Worm (Caenorhabditis elegans): ENCODE data around the gene C34F11.2.

Gene C34F11.2

DNA sequence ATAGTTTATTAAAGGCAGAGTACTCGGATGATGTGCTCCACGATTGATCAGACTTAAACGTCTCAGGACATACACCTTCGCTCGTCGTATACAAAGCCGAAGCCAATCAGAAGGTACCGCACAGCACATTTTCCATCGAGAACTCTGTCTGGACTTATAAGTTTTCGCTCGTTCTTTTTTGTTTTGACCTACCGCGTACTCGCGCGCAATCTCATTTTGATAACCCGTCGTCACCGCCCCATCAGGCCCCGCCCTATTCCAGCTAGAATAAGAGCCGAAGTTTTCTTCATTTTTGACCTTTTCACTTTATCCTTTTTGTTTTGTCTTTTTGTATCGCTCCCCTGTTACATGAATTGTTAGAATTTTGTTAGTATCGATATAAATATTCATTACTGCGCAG lies 17.5 kb downstream of the C34F11.2 start, which contains the start of gene EGAP2.2:
Gene EGAP2.2, plus strand, starts transcription at position 301 of the 400 bp plus-strand sequence.
- no peak for TF ChIP-seq gmeb-1 (tag; optimal IDR thresholded peaks at IDR 0.05)
- TF ChIP-seq F13H6.1 (tag; optimal IDR thresholded peaks at IDR 0.05), result no peak
- no peak for TF ChIP-seq unc-62 (GFP tag; optimal IDR thresholded peaks at IDR 0.05)
- TF ChIP-seq skn-1 (tag; optimal IDR thresholded peaks at IDR 0.05), result no peak
- no peak for TF ChIP-seq ztf-1 (GFP tag; conservative IDR thresholded peaks at IDR 0.05)
- no peak for TF ChIP-seq R02D3.7 (tag; optimal IDR thresholded peaks at IDR 0.05)
- TF ChIP-seq ZK546.5 (tag; optimal IDR thresholded peaks at IDR 0.05), result no peak
- no peak for TF ChIP-seq nhr-6 (tag; optimal IDR thresholded peaks at IDR 0.05)
- TF ChIP-seq blmp-1 (tag; optimal IDR thresholded peaks at IDR 0.05; ENCODE audit: insufficient read depth), result no peak
- TF ChIP-seq nhr-23 (tag; optimal IDR thresholded peaks at IDR 0.05), result no peak
- no peak for TF ChIP-seq unc-39 (tag; optimal IDR thresholded peaks at IDR 0.05)
- TF ChIP-seq zag-1 (tag; optimal IDR thresholded peaks at IDR 0.05), result no peak
- TF ChIP-seq nhr-77 (tag; optimal IDR thresholded peaks at IDR 0.05), result no peak
- no peak for TF ChIP-seq ceh-82 (tag; optimal IDR thresholded peaks at IDR 0.05)
- no peak for TF ChIP-seq C34F6.9 (tag; optimal IDR thresholded peaks at IDR 0.05)
- TF ChIP-seq lin-11 (tag; optimal IDR thresholded peaks at IDR 0.05), result no peak
- no peak for TF ChIP-seq ztf-11 (tag; optimal IDR thresholded peaks at IDR 0.05)

DNA sequence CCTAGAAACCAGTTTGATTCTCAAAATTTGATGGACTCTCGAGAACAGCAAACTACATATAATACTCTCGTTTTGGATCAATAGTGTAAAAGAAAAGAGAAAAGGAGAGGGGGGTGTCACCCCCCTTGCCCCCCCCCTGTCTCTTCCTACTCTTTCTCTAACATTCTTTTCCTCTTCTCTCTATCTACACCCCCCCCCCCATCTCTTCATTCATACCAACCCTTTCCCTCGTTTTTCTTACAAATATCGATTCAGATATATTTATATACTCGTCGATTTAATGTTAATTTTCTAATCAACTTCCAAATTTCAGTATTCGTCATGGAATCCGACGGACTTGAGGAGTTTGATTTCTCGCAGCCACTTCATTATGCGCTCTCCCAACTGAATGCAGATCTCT lies 19.0 kb downstream of the C34F11.2 start, which contains the start of gene EGAP2.1:
Gene EGAP2.1, plus strand, starts transcription at position 301 of the 400 bp plus-strand sequence.
- TF ChIP-seq ztf-11 (tag; optimal IDR thresholded peaks at IDR 0.05), result no peak
- no peak for TF ChIP-seq unc-62 (GFP tag; optimal IDR thresholded peaks at IDR 0.05)
- TF ChIP-seq mdl-1 (tag; optimal IDR thresholded peaks at IDR 0.05), result no peak
- TF ChIP-seq ama-1 (optimal IDR thresholded peaks at IDR 0.05), result no peak
- TF ChIP-seq nhr-23 (tag; optimal IDR thresholded peaks at IDR 0.05), result no peak
- TF ChIP-seq lin-13 (GFP tag; optimal IDR thresholded peaks at IDR 0.05), result no peak
- TF ChIP-seq nhr-12 (tag; optimal IDR thresholded peaks at IDR 0.05), result no peak
- TF ChIP-seq nhr-129 (tag; optimal IDR thresholded peaks at IDR 0.05), result no peak
- TF ChIP-seq ztf-1 (GFP tag; conservative IDR thresholded peaks at IDR 0.05), result no peak
- no peak for TF ChIP-seq nhr-21 (tag; optimal IDR thresholded peaks at IDR 0.05)
- no peak for TF ChIP-seq ceh-82 (tag; optimal IDR thresholded peaks at IDR 0.05)
- TF ChIP-seq crh-2 (tag; optimal IDR thresholded peaks at IDR 0.05), result no peak
- TF ChIP-seq R02D3.7 (tag; optimal IDR thresholded peaks at IDR 0.05), result no peak

DNA sequence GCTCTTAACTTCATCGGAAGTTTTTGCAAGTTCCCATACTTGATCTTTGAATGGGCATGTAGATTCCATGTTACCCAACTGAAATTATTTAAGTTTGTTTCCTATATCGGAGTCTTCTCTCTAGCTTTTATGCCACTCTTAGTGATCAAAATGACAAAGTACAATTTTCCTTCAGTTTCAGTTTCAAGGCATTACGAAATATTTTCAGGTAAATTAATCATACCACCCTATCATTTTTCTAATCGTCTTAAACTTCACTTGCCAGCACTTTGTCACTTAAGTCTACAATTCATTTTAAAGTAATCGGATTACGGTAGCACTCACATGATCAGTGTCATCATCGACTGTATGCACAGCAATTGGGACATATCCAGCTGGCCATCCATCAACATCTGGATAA lies 22.7 kb downstream of the C34F11.2 start:
- TF ChIP-seq nhr-237 (tag; optimal IDR thresholded peaks at IDR 0.05), result no peak
- no peak for TF ChIP-seq egl-27 (tag; optimal IDR thresholded peaks at IDR 0.05)
- TF ChIP-seq ZK546.5 (tag; optimal IDR thresholded peaks at IDR 0.05), result no peak
- TF ChIP-seq nhr-6 (tag; optimal IDR thresholded peaks at IDR 0.05), result no peak
- TF ChIP-seq ztf-1 (GFP tag; conservative IDR thresholded peaks at IDR 0.05), result no peak
- no peak for TF ChIP-seq nhr-11 (tag; optimal IDR thresholded peaks at IDR 0.05)
- TF ChIP-seq elt-3 (tag; optimal IDR thresholded peaks at IDR 0.05), result no peak
- no peak for TF ChIP-seq peb-1 (tag; optimal IDR thresholded peaks at IDR 0.05)
- no peak for TF ChIP-seq zag-1 (tag; optimal IDR thresholded peaks at IDR 0.05)
- no peak for TF ChIP-seq dmd-4 (tag; optimal IDR thresholded peaks at IDR 0.05)
- TF ChIP-seq fos-1 (tag; optimal IDR thresholded peaks at IDR 0.05), result no peak
- no peak for TF ChIP-seq alr-1 (tag; optimal IDR thresholded peaks at IDR 0.05)
- no peak for TF ChIP-seq nhr-21 (tag; optimal IDR thresholded peaks at IDR 0.05)
- TF ChIP-seq ztf-4 (tag; optimal IDR thresholded peaks at IDR 0.05), result no peak
- TF ChIP-seq snpc-4 (tag; optimal IDR thresholded peaks at IDR 0.05), result no peak
- no peak for TF ChIP-seq lsy-2 (tag; optimal IDR thresholded peaks at IDR 0.05)
- TF ChIP-seq nhr-129 (tag; optimal IDR thresholded peaks at IDR 0.05), result no peak
- no peak for TF ChIP-seq sma-3 (GFP tag; optimal IDR thresholded peaks at IDR 0.05)
- TF ChIP-seq nhr-10 (tag; optimal IDR thresholded peaks at IDR 0.05), result no peak
- TF ChIP-seq elt-1 (tag; optimal IDR thresholded peaks at IDR 0.05), result no peak

DNA sequence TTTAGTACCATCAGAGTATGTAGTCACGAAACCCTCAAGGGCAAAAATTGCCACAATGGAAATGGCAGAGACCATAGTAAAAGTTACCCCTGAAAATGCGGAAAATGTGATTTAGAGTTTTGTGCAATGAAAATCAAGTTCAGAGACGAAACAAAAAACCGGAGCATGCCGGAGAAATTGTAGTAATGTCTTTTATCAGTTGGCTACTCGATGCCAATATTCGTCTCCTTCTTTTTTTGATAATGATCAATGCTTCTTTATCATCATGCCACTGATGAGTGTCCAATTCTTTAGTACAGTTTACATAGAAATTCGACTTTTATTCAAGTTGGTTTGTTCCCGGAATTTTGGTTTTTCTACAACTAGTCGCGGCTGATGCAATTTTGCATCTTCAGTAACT lies 23.7 kb downstream of the C34F11.2 start, which contains the start of gene pho-1:
Gene pho-1, minus strand, starts transcription at position 89 of the 400 bp plus-strand sequence.
- TF ChIP-seq nhr-12 (tag; optimal IDR thresholded peaks at IDR 0.05), result no peak
- TF ChIP-seq fos-1 (tag; optimal IDR thresholded peaks at IDR 0.05), result peak; percentile 82
